Fruit fly (Drosophila melanogaster): Measurements from ENCODE around the gene D1.

D1 gene

DNA sequence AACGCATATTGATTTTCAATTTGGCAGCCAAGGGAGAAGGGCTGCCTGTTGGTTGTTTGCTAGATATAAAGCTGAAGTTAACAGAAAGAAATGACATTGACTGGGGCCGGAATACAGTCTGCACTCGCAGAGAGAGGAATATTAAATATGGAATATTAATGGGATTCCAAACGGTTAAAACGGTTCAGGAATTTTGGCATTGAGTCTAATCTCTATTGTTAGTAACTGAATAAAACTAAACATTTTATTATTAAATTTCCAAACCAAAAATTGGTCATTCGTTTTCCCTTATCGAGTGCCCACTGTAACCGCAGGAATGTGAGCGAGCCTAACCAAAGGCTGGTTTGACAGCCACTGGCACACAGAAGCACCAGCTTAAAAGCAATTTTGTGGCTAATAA, 27.4 kb downstream of the D1 start (continued):
- TF ChIP-seq Eip93F (GFP tag; optimal IDR thresholded peaks at IDR 0.05) (no peak), cyc (GFP tag; optimal IDR thresholded peaks at IDR 0.05) (peak; percentile 27), Eip78C (GFP tag) (peak; percentile 56), lz (GFP tag; optimal IDR thresholded peaks at IDR 0.05) (peak; percentile 33), CG3032 (tag; optimal IDR thresholded peaks at IDR 0.05) (peak; percentile 9), CG8119 (GFP tag; IDR thresholded peaks at IDR 0.05) (0 out of 3 replicates have a peak, but pooled peaks have one; percentile 35), Smox (GFP tag; optimal IDR thresholded peaks at IDR 0.05) (no peak), acj6 (GFP tag; optimal IDR thresholded peaks at IDR 0.05) (peak; percentile 28), CG6276 (GFP tag; optimal IDR thresholded peaks at IDR 0.05) (no peak), CG6792 (GFP tag; optimal IDR thresholded peaks at IDR 0.05) (peak; percentile 20), CG32006 (GFP tag; optimal IDR thresholded peaks at IDR 0.05) (peak; percentile 48), fd59A (GFP tag; optimal IDR thresholded peaks at IDR 0.05) (no peak), Hr38 (GFP tag; optimal IDR thresholded peaks at IDR 0.05) (no peak)

DNA sequence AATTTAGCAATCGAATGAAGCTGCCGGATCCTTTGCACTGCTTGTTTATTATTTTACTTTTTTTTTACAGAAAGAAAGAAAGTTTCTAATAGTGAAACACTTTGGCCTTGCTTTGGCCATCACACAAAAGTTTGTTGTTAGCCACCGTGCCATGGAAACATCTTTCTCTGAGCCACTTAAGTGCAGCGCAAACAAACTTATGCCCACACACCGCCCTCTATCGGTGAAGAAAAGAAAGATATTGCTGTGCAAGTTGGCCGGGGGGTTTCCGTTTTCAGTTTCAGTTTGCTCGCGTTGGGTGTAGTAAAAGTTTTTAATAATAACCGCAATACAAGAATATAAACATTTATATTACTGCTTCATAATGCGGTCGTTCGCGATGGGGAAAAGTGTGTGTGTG, 44.6 kb downstream of the D1 start:
- TF ChIP-seq CG11294 (GFP tag; IDR thresholded peaks at IDR 0.05) (no peak), OdsH (GFP tag; optimal IDR thresholded peaks at IDR 0.05) (no peak), acj6 (GFP tag; optimal IDR thresholded peaks at IDR 0.05) (no peak), CG8119 (GFP tag; IDR thresholded peaks at IDR 0.05) (no peak), fd85E (GFP tag; optimal IDR thresholded peaks at IDR 0.05) (no peak), Eip75B (GFP tag; optimal IDR thresholded peaks at IDR 0.05) (no peak), vri (GFP tag; optimal IDR thresholded peaks at IDR 0.05) (no peak), CG10631 (GFP tag; optimal IDR thresholded peaks at IDR 0.05) (no peak), Ets96B (tag; optimal IDR thresholded peaks at IDR 0.05) (no peak), Sox102F (GFP tag; optimal IDR thresholded peaks at IDR 0.05) (no peak), Smox (GFP tag; optimal IDR thresholded peaks at IDR 0.05) (no peak), CG6854 (GFP tag; optimal IDR thresholded peaks at IDR 0.05) (no peak), Ets21C (GFP tag; optimal IDR thresholded peaks at IDR 0.05) (no peak), CG6163 (GFP tag; IDR thresholded peaks at IDR 0.05) (no peak), topi (GFP tag; optimal IDR thresholded peaks at IDR 0.05) (no peak), Blimp-1 (GFP tag; optimal IDR thresholded peaks at IDR 0.05) (no peak)

DNA sequence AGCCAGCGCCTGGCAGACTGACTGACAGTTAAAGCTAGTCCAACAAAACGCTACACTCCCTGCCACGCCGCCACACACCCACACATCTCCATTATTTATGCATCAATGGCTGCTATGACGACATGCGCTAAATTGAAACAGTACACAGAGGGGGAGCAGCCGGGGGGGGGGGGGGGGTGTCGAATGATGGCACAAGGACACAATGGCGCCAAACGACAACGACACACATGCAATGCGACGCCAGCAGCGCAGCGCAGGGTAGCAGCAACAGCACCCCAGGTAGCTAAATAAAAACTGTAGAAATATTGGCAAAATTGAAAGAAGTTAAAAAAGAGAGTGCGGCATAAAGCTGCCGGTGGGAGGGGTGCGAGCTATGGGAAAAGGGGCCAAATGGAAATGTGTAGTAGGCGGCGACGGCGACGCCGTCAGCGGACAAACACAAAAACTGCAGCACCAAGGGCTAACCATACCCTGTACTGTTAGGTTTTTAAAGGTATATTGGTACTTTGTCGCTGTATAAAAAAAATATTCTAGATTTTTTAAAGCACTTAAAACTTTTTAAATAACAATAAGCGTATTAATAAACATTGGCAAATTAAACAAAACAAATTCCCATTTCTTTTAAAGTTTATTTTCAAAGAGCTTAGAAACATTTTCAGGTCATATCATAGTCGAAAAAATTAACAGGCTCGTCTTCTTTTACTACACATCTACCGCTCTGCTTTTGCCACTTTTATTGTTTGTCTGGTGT, 50.4 kb downstream of the D1 start:
- TF ChIP-seq Ets96B (tag; optimal IDR thresholded peaks at IDR 0.05) (peak; percentile 2), Hr39 (GFP tag; optimal IDR thresholded peaks at IDR 0.05) (no peak), CG4318 (GFP tag; optimal IDR thresholded peaks at IDR 0.05) (no peak), Sox102F (GFP tag; optimal IDR thresholded peaks at IDR 0.05) (no peak), fd85E (GFP tag; optimal IDR thresholded peaks at IDR 0.05) (no peak), Lpt (GFP tag; optimal IDR thresholded peaks at IDR 0.05) (no peak), Smox (GFP tag; optimal IDR thresholded peaks at IDR 0.05) (no peak), CG6854 (GFP tag; optimal IDR thresholded peaks at IDR 0.05) (no peak), pdm3 (GFP tag; optimal IDR thresholded peaks at IDR 0.05) (no peak), CG6276 (GFP tag; optimal IDR thresholded peaks at IDR 0.05) (no peak), CG9139 (GFP tag; optimal IDR thresholded peaks at IDR 0.05) (no peak), Met (GFP tag; optimal IDR thresholded peaks at IDR 0.05) (no peak), CG8319 (GFP tag; optimal IDR thresholded peaks at IDR 0.05) (no peak), CG6163 (GFP tag; IDR thresholded peaks at IDR 0.05) (no peak), net (GFP tag; optimal IDR thresholded peaks at IDR 0.05) (no peak), spab (GFP tag; optimal IDR thresholded peaks at IDR 0.05) (no peak), CG15336 (GFP tag; IDR thresholded peaks at IDR 0.05) (no peak), CG3032 (tag; optimal IDR thresholded peaks at IDR 0.05) (no peak), CG31627 (GFP tag; optimal IDR thresholded peaks at IDR 0.05) (no peak), CG6808 (GFP tag; optimal IDR thresholded peaks at IDR 0.05) (no peak), ss (GFP tag; optimal IDR thresholded peaks at IDR 0.05) (no peak), Blimp-1 (GFP tag; optimal IDR thresholded peaks at IDR 0.05) (no peak), CG1621 (tag; optimal IDR thresholded peaks at IDR 0.05) (no peak), CG8119 (GFP tag; IDR thresholded peaks at IDR 0.05) (no peak; the same call in 2 of the 3 replicates), eg (GFP tag; IDR thresholded peaks at IDR 0.05) (no peak), CG10631 (GFP tag; optimal IDR thresholded peaks at IDR 0.05) (peak; percentile 34), cyc (GFP tag; optimal IDR thresholded peaks at IDR 0.05) (no peak), Gug (GFP tag; IDR thresholded peaks at IDR 0.05) (no peak), salr (GFP tag; optimal IDR thresholded peaks at IDR 0.05) (peak in 1 of 2 experiments; percentile 22), svp (GFP tag) (peak; percentile 72), dsx (GFP tag; optimal IDR thresholded peaks at IDR 0.05; ENCODE audit: poor library complexity, severe bottlenecking) (peak; percentile 6), Sox14 (GFP tag; optimal IDR thresholded peaks at IDR 0.05) (no peak)
